Worm (Caenorhabditis elegans) whole organism, L1 larva: ENCODE results near the gene kin-24.

Source experiments
- aly-2 ChIP-seq: fragments of 150-350 bp; optimal IDR thresholded peaks from 2 replicates; lab custom pipeline; 2014; ENCODE audit warnings: missing biosample characterization, missing genetic modification characterization
- elt-3 ChIP-seq, 6 experiments: fragments of 150-350 bp in 1 of 6; sonication (generic microtip); optimal IDR thresholded peaks; 2 replicates each; lab custom pipeline; 2017 to 2018; ENCODE audit warnings: missing biosample characterization in 6 of 6, missing genetic modification characterization in 6 of 6, inconsistent platforms in 1 of 6
- lsy-2 ChIP-seq, 2 experiments: fragments of 150-350 bp; optimal IDR thresholded peaks; 2 replicates each; lab custom pipeline; 2014; ENCODE audit warnings: missing biosample characterization in 2 of 2, missing genetic modification characterization in 2 of 2
- nhr-237 ChIP-seq: fragments of 150-350 bp; optimal IDR thresholded peaks from 2 replicates; lab custom pipeline; 2014; ENCODE audit warnings: missing biosample characterization, missing genetic modification characterization

- TF ChIP-seq lsy-2 (tag; optimal IDR thresholded peaks at IDR 0.05; lab: Kevin White, UChicago), result no peak
- TF ChIP-seq nhr-237 (tag; lab: Kevin White, UChicago), result no peak
- no peak for TF ChIP-seq elt-3 (tag; optimal IDR thresholded peaks at IDR 0.05; lab: Kevin White, UChicago)
- TF ChIP-seq aly-2 (tag; lab: Kevin White, UChicago), result no peak
Observed at ce11 chrIV:9866865-9867264, 26.0 kb upstream of the kin-24 start.
